In genomic region chr2L:16657467-16657866, dm6 we compare ENCODE assay signal across 2 fruit fly cellular contexts.
TF ChIP-seq lines count a peak whose summit lies in the region.

No protein-coding gene starts in this region.

- TF ChIP-seq CTCF in whole organism, embryonic (GFP tag; optimal IDR thresholded peaks at IDR 0.05; lab: Kevin White, UChicago), result no peak

TF ChIP-seq in whole organism, embryonic, 481 proteins besides CTCF, POLR2A, EP300 and RAD21:
- TF ChIP-seq Ets65A (GFP tag; lab: Kevin White, UChicago) (peak; percentile 88), Med (GFP tag; lab: Kevin White, UChicago) (peak; percentile 33), gro (GFP tag; optimal IDR thresholded peaks at IDR 0.05; lab: Kevin White, UChicago) (no peak), sens-2 (GFP tag; IDR thresholded peaks at IDR 0.05; lab: Robert Waterston, UW) (no peak), Eip74EF (GFP tag; optimal IDR thresholded peaks at IDR 0.05; lab: Kevin White, UChicago) (no peak), Ravus (GFP tag; IDR thresholded peaks at IDR 0.05; lab: Robert Waterston, UW) (no peak), CG4360 (GFP tag; IDR thresholded peaks at IDR 0.05; lab: Robert Waterston, UW) (peak; percentile 48), caup (GFP tag; optimal IDR thresholded peaks at IDR 0.05; lab: Kevin White, UChicago; ENCODE audit: severe bottlenecking) (no peak), Mad (GFP tag; optimal IDR thresholded peaks at IDR 0.05; lab: Kevin White, UChicago) (no peak), Bteb2 (GFP tag; optimal IDR thresholded peaks at IDR 0.05; lab: Kevin White, UChicago) (no peak), tll (GFP tag; optimal IDR thresholded peaks at IDR 0.05; lab: Kevin White, UChicago) (no peak), CG2199 (GFP tag; IDR thresholded peaks at IDR 0.05; lab: Robert Waterston, UW) (0 out of 3 replicates have a peak, but pooled peaks have one; percentile 8), Dfd (GFP tag; optimal IDR thresholded peaks at IDR 0.05; lab: Kevin White, UChicago) (peak in 1 of 2 experiments; percentile 88), Hey (tag; optimal IDR thresholded peaks at IDR 0.05; lab: Kevin White, UChicago) (no peak), CG7745 (tag; optimal IDR thresholded peaks at IDR 0.05; lab: Kevin White, UChicago) (no peak), sr (GFP tag; IDR thresholded peaks at IDR 0.05; lab: Robert Waterston, UW) (0 out of 3 replicates have a peak, but pooled peaks have one; percentile 24), dysf (GFP tag; IDR thresholded peaks at IDR 0.05; lab: Robert Waterston, UW) (no peak)

TF ChIP-seq in whole organism, wandering third instar larva, 38 proteins besides CTCF, POLR2A, EP300 and RAD21:
- TF ChIP-seq lola (GFP tag; optimal IDR thresholded peaks at IDR 0.05; lab: Kevin White, UChicago) (no peak), Hnf4 (GFP tag; optimal IDR thresholded peaks at IDR 0.05; lab: Kevin White, UChicago) (no peak), Dfd (GFP tag; optimal IDR thresholded peaks at IDR 0.05; lab: Kevin White, UChicago) (peak; percentile 79), Vsx2 (GFP tag; optimal IDR thresholded peaks at IDR 0.05; lab: Kevin White, UChicago; ENCODE audit: partially characterized antibody) (no peak), Mio (GFP tag; optimal IDR thresholded peaks at IDR 0.05; lab: Kevin White, UChicago) (no peak)
